Worm (Caenorhabditis elegans): ENCODE data around the gene F47B7.2.

Gene F47B7.2

ce11 chrX:3792715-3793114, 20.2 kb downstream of the F47B7.2 start, which contains the start of gene idpp-5:
TSS of gene idpp-5 (minus strand) at chrX:3792815.
- TF ChIP-seq nhr-11 (tag; optimal IDR thresholded peaks at IDR 0.05) (no peak), eor-1 (tag; optimal IDR thresholded peaks at IDR 0.05) (no peak), ceh-16 (tag; optimal IDR thresholded peaks at IDR 0.05) (no peak), nhr-77 (tag; optimal IDR thresholded peaks at IDR 0.05) (no peak), unc-62 (GFP tag; optimal IDR thresholded peaks at IDR 0.05) (no peak)

DNA sequence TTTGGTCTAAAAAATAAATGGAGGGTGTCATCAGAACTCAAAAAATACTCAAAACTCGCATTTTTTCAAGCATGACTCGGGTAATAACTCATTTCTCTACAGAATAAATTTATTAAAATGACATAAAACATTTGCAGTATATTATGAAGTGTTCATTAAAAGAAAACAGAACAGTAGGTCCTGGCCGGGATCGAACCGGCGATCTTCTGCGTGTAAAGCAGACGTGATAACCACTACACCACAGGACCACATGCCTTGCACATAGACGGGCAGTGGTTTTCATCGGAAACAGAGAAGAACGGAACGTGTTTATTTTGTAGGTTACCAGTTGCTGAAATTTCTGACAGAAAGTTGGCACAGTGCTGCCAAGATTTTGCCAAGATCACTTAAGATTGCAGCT, 20.8 kb downstream of the F47B7.2 start:
- no peak for TF ChIP-seq ama-1 (optimal IDR thresholded peaks at IDR 0.05)
- peak; percentile 2 for TF ChIP-seq pha-4 (tag; optimal IDR thresholded peaks at IDR 0.05)
- peak; percentile 28 for TF ChIP-seq nhr-43 (tag; optimal IDR thresholded peaks at IDR 0.05; ENCODE audit: poor library complexity, severe bottlenecking)
- TF ChIP-seq eor-1 (tag; optimal IDR thresholded peaks at IDR 0.05): no peak

DNA sequence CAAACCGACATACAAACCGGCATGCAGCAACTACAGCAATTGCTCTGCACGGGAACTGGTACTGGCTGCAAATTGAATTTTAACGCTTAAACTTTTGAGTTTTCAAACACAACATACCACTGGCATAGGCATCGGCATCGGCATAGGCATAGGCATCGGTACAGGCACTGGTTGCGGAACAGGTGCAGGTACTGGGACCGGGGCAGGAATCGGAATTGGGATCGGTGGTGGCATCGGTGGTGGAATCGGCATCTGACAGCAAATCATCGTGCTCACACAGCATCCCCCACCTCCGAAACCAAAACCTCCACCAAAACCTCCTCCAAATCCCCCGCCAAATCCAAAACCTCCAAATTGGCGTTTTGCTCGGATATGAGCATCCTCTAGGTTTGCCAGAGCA, 21.6 kb downstream of the F47B7.2 start:
- TF ChIP-seq skn-1 (tag; optimal IDR thresholded peaks at IDR 0.05) (no peak), egl-5 (tag; optimal IDR thresholded peaks at IDR 0.05) (no peak), mml-1 (tag; optimal IDR thresholded peaks at IDR 0.05) (no peak), nhr-237 (tag; optimal IDR thresholded peaks at IDR 0.05) (no peak), nhr-77 (tag; optimal IDR thresholded peaks at IDR 0.05) (no peak), nhr-67 (tag; optimal IDR thresholded peaks at IDR 0.05) (no peak), aly-2 (tag; optimal IDR thresholded peaks at IDR 0.05) (no peak), lsy-12 (tag; optimal IDR thresholded peaks at IDR 0.05) (no peak), unc-62 (GFP tag; optimal IDR thresholded peaks at IDR 0.05) (no peak), fos-1 (tag; optimal IDR thresholded peaks at IDR 0.05) (no peak)

ce11 chrX:3795642-3796041, 23.1 kb downstream of the F47B7.2 start, which contains the start of gene F35A5.5:
TSS of gene F35A5.5 (minus strand) at chrX:3795742.
- TF ChIP-seq mdl-1 (tag; optimal IDR thresholded peaks at IDR 0.05) (no peak), pha-4 (tag; optimal IDR thresholded peaks at IDR 0.05) (no peak), fos-1 (tag; optimal IDR thresholded peaks at IDR 0.05) (no peak), elt-2 (tag; optimal IDR thresholded peaks at IDR 0.05) (no peak), ceh-82 (tag; optimal IDR thresholded peaks at IDR 0.05) (no peak), snpc-4 (tag; optimal IDR thresholded peaks at IDR 0.05) (no peak), nhr-23 (tag; optimal IDR thresholded peaks at IDR 0.05) (no peak), nhr-237 (tag; optimal IDR thresholded peaks at IDR 0.05) (no peak), ceh-9 (tag; optimal IDR thresholded peaks at IDR 0.05) (no peak), lin-39 (tag; optimal IDR thresholded peaks at IDR 0.05) (no peak), elt-3 (tag; optimal IDR thresholded peaks at IDR 0.05) (no peak), nfya-1 (tag; optimal IDR thresholded peaks at IDR 0.05; ENCODE audit: insufficient read depth) (no peak), fkh-2 (tag; optimal IDR thresholded peaks at IDR 0.05) (no peak), tbx-2 (tag; optimal IDR thresholded peaks at IDR 0.05) (no peak), nhr-43 (tag; optimal IDR thresholded peaks at IDR 0.05; ENCODE audit: poor library complexity, severe bottlenecking) (no peak), elt-1 (tag; optimal IDR thresholded peaks at IDR 0.05) (no peak), mml-1 (tag; optimal IDR thresholded peaks at IDR 0.05) (no peak), daf-12 (tag; optimal IDR thresholded peaks at IDR 0.05) (no peak)

DNA sequence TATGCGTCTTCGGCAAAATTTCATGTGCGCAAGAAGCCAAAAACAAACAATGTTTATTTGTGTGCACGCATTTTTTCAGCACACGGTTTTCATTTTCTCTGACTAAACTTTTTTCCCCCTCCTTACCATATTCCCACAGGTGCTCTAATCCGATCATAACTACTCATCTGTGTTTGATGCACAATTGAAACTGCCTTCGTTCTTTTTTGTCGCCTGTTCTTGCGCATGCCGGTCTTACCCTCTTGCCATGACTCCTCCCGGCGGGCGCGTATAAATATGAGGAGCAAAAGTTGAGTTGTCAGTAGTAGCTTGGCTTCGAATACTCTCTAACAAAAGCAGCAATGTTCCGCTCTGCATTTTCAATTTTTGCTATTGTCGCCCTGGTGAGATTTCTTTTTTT, 25.3 kb downstream of the F47B7.2 start, which contains the start of gene abu-10:
abu-10 (plus strand) TSS at position 301 of the 400 bp plus-strand sequence.
- TF ChIP-seq ceh-82 (tag; optimal IDR thresholded peaks at IDR 0.05) (no peak), zag-1 (tag; optimal IDR thresholded peaks at IDR 0.05) (no peak), mml-1 (tag; optimal IDR thresholded peaks at IDR 0.05) (no peak), fkh-2 (tag; optimal IDR thresholded peaks at IDR 0.05) (no peak), pha-4 (tag; optimal IDR thresholded peaks at IDR 0.05) (no peak), nhr-25 (tag; optimal IDR thresholded peaks at IDR 0.05) (no peak), nfya-1 (tag; optimal IDR thresholded peaks at IDR 0.05; ENCODE audit: insufficient read depth) (no peak), fos-1 (tag; optimal IDR thresholded peaks at IDR 0.05) (no peak), unc-62 (GFP tag; optimal IDR thresholded peaks at IDR 0.05) (no peak), ZK546.5 (tag; optimal IDR thresholded peaks at IDR 0.05) (no peak), elt-3 (tag; optimal IDR thresholded peaks at IDR 0.05) (no peak), elt-2 (tag; optimal IDR thresholded peaks at IDR 0.05) (no peak), nhr-12 (tag; optimal IDR thresholded peaks at IDR 0.05) (no peak), snpc-4 (tag; optimal IDR thresholded peaks at IDR 0.05) (no peak), daf-12 (tag; optimal IDR thresholded peaks at IDR 0.05) (no peak), nhr-237 (tag; optimal IDR thresholded peaks at IDR 0.05) (no peak), nhr-76 (tag; optimal IDR thresholded peaks at IDR 0.05) (no peak), eor-1 (tag; optimal IDR thresholded peaks at IDR 0.05) (no peak), hmg-11 (tag; optimal IDR thresholded peaks at IDR 0.05) (no peak), ceh-28 (tag; optimal IDR thresholded peaks at IDR 0.05) (no peak)

Measured in whole organism, L3 larva.